Fruit fly (Drosophila melanogaster) Kc167 (cell line): ENCODE data around the gene CG4291.

Experiments
- Myc ChIP-seq: fragments of >200 bp; optimal IDR thresholded peaks from 2 replicates; lab custom pipeline; 2017; ENCODE audit warnings: missing external identifiers
- Sin3A ChIP-seq: fragments of >200 bp; optimal IDR thresholded peaks from 2 replicates; lab custom pipeline; 2018; ENCODE audit warnings: missing external identifiers
- h ChIP-seq: fragments of >200 bp; optimal IDR thresholded peaks from 3 replicates; lab custom pipeline; 2018; ENCODE audit warnings: missing external identifiers
- insv ChIP-seq: fragments of >200 bp; optimal IDR thresholded peaks from 3 replicates; lab custom pipeline; 2018; ENCODE audit warnings: missing external identifiers
- psq ChIP-seq: fragments of >200 bp; optimal IDR thresholded peaks from 2 replicates; lab custom pipeline; 2017; ENCODE audit warnings: missing external identifiers
- ttk ChIP-seq: sonication (Bioruptor generic); optimal IDR thresholded peaks from 2 replicates; lab custom pipeline; 2017; ENCODE audit warnings: missing external identifiers

DNA sequence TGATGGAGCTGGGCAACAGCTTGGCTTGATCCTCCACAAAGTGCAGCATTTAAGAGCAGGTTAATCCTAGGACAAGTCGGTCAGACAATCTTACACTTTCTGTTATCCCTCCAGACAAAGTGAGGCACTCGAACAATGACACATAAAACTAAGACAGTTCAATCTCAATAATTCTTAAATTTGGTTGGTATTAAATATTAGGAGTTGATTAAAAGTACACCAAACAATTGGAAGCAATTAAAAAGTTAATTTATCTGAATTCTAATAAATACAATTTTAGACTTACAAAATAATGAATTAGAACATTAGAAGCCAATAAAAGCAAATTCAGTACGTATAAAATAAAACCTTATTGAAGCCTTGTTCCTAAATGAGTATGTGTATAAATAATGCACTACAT, 34.7 kb downstream of the CG4291 start, which contains the start of gene CG15880:
- TF ChIP-seq psq (lab: Kevin White, UChicago) (no peak), ttk (lab: Kevin White, UChicago) (no peak), h (lab: Kevin White, UChicago) (no peak), Myc (no peak), insv (lab: Kevin White, UChicago) (no peak), Sin3A (lab: Kevin White, UChicago) (no peak)
